Worm (Caenorhabditis elegans): ENCODE results near the gene C45B11.9.

DNA sequence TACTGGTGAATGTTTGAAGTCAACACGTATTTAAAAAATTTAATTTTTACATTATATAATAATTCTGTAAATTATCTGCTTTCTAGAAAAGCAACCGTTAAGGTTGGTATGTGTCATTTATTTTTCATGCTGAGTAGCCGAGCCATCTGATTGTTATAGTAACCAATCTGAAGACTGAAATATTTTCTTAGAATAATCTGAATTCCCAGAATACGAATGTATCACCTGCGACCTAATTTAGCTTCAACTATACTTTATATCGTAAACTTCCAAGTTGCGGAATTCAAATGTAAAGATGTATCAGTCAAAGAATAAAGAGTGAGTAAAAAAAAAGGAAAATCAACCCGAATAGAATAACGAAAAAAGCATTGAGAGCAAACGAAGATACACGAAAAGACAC, 6.9 kb upstream of the C45B11.9 start:
- TF ChIP-seq unc-130 (GFP tag; optimal IDR thresholded peaks at IDR 0.05) (no peak), madf-6 (GFP tag; IDR thresholded peaks at IDR 0.05) (no peak), dox-1 (GFP tag; IDR thresholded peaks at IDR 0.05) (no peak), atf-7 (tag; optimal IDR thresholded peaks at IDR 0.05) (no peak), pbrm-1 (GFP tag; IDR thresholded peaks at IDR 0.05) (no peak), ama-1 (optimal IDR thresholded peaks at IDR 0.05) (no peak), ama-1 (GFP tag; optimal IDR thresholded peaks at IDR 0.05) (no peak), die-1 (tag; optimal IDR thresholded peaks at IDR 0.05) (no peak), ceh-91 (GFP tag; IDR thresholded peaks at IDR 0.05) (no peak)
